Worm (Caenorhabditis elegans) whole organism, L4/young adult: ENCODE data around the gene wbp-11.

Experiments used
- W03F9.2 ChIP-seq: fragments of 150-350 bp; optimal IDR thresholded peaks from 2 replicates; lab custom pipeline; 2014; ENCODE audit warnings: missing biosample characterization, missing genetic modification characterization
- dao-5 ChIP-seq: sonication (generic microtip); optimal IDR thresholded peaks from 2 replicates; lab custom pipeline; 2016; ENCODE audit warnings: missing genotype, missing genetic modification characterization, moderate library complexity, missing compliant biosample characterization
- him-1 ChIP-seq: sonication (generic microtip); optimal IDR thresholded peaks from 2 replicates; lab custom pipeline; 2016; ENCODE audit warnings: missing genotype, missing genetic modification reagents, missing genetic modification characterization, missing compliant biosample characterization

DNA sequence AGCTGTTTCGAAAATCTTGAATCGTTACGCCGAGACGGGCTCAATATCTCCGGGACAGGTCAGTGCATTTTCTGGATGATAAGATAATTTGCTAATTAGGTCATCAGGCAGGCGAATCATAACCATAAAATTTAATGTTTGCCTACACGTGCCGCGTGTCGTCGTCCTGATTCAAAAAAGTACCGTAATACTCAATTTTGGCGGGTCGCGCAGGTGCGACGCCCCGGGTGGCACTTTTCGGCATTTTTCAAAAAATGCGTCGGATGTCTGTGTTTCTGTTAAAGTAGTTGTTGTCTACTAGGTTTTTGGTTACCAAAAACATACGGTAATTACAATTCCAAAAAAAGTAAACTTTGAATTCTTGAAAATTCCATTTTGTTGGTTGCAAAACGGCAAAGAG, 25.2 kb upstream of the wbp-11 start:
- TF ChIP-seq W03F9.2 (tag; lab: Kevin White, UChicago) (no peak), dao-5 (tag; lab: Kevin White, UChicago) (no peak), him-1 (tag; lab: Kevin White, UChicago) (no peak)
